Fruit fly (Drosophila melanogaster) whole organism, embryonic: ENCODE data around the gene CG13465.

Experiments
- Asciz ChIP-seq: fragments of 200-800 bp; sonication (Bioruptor generic); optimal IDR thresholded peaks from 2 replicates; lab custom pipeline; 2017; ENCODE audit warnings: missing biosample characterization, mild to moderate bottlenecking, missing genetic modification characterization, missing genetic modification reagents
- BtbVII ChIP-seq: fragments of 200-800 bp; sonication (Bioruptor generic); optimal IDR thresholded peaks from 3 replicates; lab custom pipeline; 2017; ENCODE audit warnings: missing biosample characterization, mild to moderate bottlenecking, missing genetic modification characterization
- CG10321 ChIP-seq: fragments of 200-800 bp; sonication (Bioruptor generic); IDR thresholded peaks from 2 replicates; pipeline ENCODE4 v1.3.6; 2022; ENCODE audit warnings: missing biosample characterization, missing genetic modification characterization
- CG10654 ChIP-seq: fragments of 200-800 bp; sonication (Bioruptor generic); optimal IDR thresholded peaks from 2 replicates; lab custom pipeline; 2016; ENCODE audit warnings: missing biosample characterization, missing genetic modification characterization
- CG11504 ChIP-seq: fragments of 200-800 bp; sonication (Bioruptor generic); optimal IDR thresholded peaks from 3 replicates; lab custom pipeline; 2019; ENCODE audit warnings: missing biosample characterization, mild to moderate bottlenecking, missing genetic modification characterization, moderate library complexity
- CG11560 ChIP-seq: fragments of 200-800 bp; sonication (Bioruptor generic); IDR thresholded peaks from 3 replicates; pipeline ENCODE4 v1.3.6; 2022; ENCODE audit warnings: missing biosample characterization, missing genetic modification characterization
- CG15514 ChIP-seq: fragments of 200-800 bp; sonication (Bioruptor generic); optimal IDR thresholded peaks from 3 replicates; lab custom pipeline; 2017; ENCODE audit warnings: missing biosample characterization, missing genetic modification characterization, mild to moderate bottlenecking, moderate library complexity, missing genetic modification reagents
- CG1647 ChIP-seq: fragments of 200-800 bp; sonication (Bioruptor generic); optimal IDR thresholded peaks from 3 replicates; lab custom pipeline; 2016; ENCODE audit warnings: missing biosample characterization, missing genetic modification characterization
- CG17186 ChIP-seq: fragments of 200-800 bp; sonication (Bioruptor generic); optimal IDR thresholded peaks from 3 replicates; lab custom pipeline; 2017; ENCODE audit warnings: missing biosample characterization, missing genetic modification reagents, missing genetic modification characterization
- CG1792 ChIP-seq: fragments of 200-800 bp; sonication (Bioruptor generic); optimal IDR thresholded peaks from 2 replicates; lab custom pipeline; 2016; ENCODE audit warnings: missing biosample characterization, missing genetic modification characterization
- CG30403 ChIP-seq: fragments of 200-800 bp; sonication (Bioruptor generic); optimal IDR thresholded peaks from 3 replicates; lab custom pipeline; 2016; ENCODE audit warnings: missing biosample characterization, missing genetic modification characterization
- CG3995 ChIP-seq: fragments of 200-800 bp; sonication (Bioruptor generic); optimal IDR thresholded peaks from 3 replicates; lab custom pipeline; 2016; ENCODE audit warnings: missing biosample characterization, missing genetic modification characterization
- CG6854 ChIP-seq: fragments of 200-800 bp; sonication (Bioruptor generic); optimal IDR thresholded peaks from 3 replicates; lab custom pipeline; 2017; ENCODE audit warnings: missing biosample characterization, mild to moderate bottlenecking, missing genetic modification characterization
- CG7839 ChIP-seq: fragments of 200-800 bp; sonication (Bioruptor generic); optimal IDR thresholded peaks from 3 replicates; lab custom pipeline; 2018; ENCODE audit warnings: missing biosample characterization, mild to moderate bottlenecking, missing genetic modification characterization, moderate library complexity
- CG8388 ChIP-seq: fragments of 200-800 bp; sonication (Bioruptor generic); optimal IDR thresholded peaks from 2 replicates; lab custom pipeline; 2019; ENCODE audit warnings: missing biosample characterization, mild to moderate bottlenecking, missing genetic modification characterization, moderate library complexity
- CG9932 ChIP-seq: fragments of 200-800 bp; sonication (Bioruptor generic); IDR thresholded peaks from 2 replicates; pipeline ENCODE4 v1.3.6; 2022; ENCODE audit warnings: missing biosample characterization, missing genetic modification characterization
- D19A ChIP-seq: fragments of 200-800 bp; optimal IDR thresholded peaks from 3 replicates; lab custom pipeline; 2019; ENCODE audit warnings: missing biosample characterization, mild to moderate bottlenecking, missing genetic modification characterization, moderate library complexity
- Deaf1 ChIP-seq: fragments of 200-800 bp; optimal IDR thresholded peaks from 3 replicates; lab custom pipeline; 2019; ENCODE audit warnings: missing biosample characterization, mild to moderate bottlenecking, missing genetic modification characterization, moderate library complexity
- HHEX ChIP-seq: fragments of 200-800 bp; sonication (Bioruptor generic); optimal IDR thresholded peaks from 3 replicates; lab custom pipeline; 2017; ENCODE audit warnings: missing biosample characterization, mild to moderate bottlenecking, missing genetic modification characterization, missing genetic modification reagents
- Hey ChIP-seq: fragments of 200-800 bp; sonication (Bioruptor generic); optimal IDR thresholded peaks from 3 replicates; lab custom pipeline; 2018; ENCODE audit warnings: missing biosample characterization, mild to moderate bottlenecking, missing genetic modification characterization
- Hr3 ChIP-seq: fragments of 200-800 bp; sonication (Bioruptor generic); optimal IDR thresholded peaks from 3 replicates; lab custom pipeline; 2016; ENCODE audit warnings: missing biosample characterization, missing genetic modification characterization
- Lim3 ChIP-seq: fragments of 200-800 bp; sonication (Bioruptor generic); IDR thresholded peaks from 2 replicates; pipeline ENCODE4 v1.3.6; 2022; ENCODE audit warnings: missing biosample characterization, missing genetic modification characterization
- Lpt ChIP-seq: fragments of >200 bp; optimal IDR thresholded peaks from 2 replicates; lab custom pipeline; 2018; ENCODE audit warnings: missing biosample characterization, missing genetic modification characterization
- MESR4 ChIP-seq: fragments of 200-800 bp; sonication (Bioruptor generic); optimal IDR thresholded peaks from 2 replicates; lab custom pipeline; 2018; ENCODE audit warnings: missing biosample characterization, mild to moderate bottlenecking, missing genetic modification characterization, moderate library complexity
- Mad ChIP-seq: fragments of 200-800 bp; sonication (Bioruptor generic); optimal IDR thresholded peaks from 2 replicates; lab custom pipeline; 2016; ENCODE audit warnings: missing biosample characterization, missing genetic modification characterization
- Rx ChIP-seq: fragments of 200-800 bp; sonication (Bioruptor generic); IDR thresholded peaks from 2 replicates; pipeline ENCODE4 v1.3.6; 2022; ENCODE audit warnings: missing biosample characterization, missing genetic modification characterization
- Scr ChIP-seq: fragments of 200-800 bp; sonication (Bioruptor generic); IDR thresholded peaks from 2 replicates; pipeline ENCODE4 v1.3.6; 2022; ENCODE audit warnings: missing biosample characterization, missing genetic modification characterization; ENCODE audit not compliant: partially characterized antibody
- TFAM ChIP-seq: fragments of 200-800 bp; sonication (Bioruptor generic); optimal IDR thresholded peaks from 2 replicates; lab custom pipeline; 2017; ENCODE audit warnings: missing biosample characterization, missing genetic modification characterization, inconsistent platforms
- chif ChIP-seq, 2 experiments: fragments of 200-800 bp; sonication (Bioruptor generic); optimal IDR thresholded peaks; 3 replicates each; lab custom pipeline; 2016; ENCODE audit warnings: missing biosample characterization in 2 of 2, missing genetic modification characterization in 2 of 2
- corto ChIP-seq: fragments of 200-800 bp; sonication (Bioruptor generic); optimal IDR thresholded peaks from 2 replicates; lab custom pipeline; 2016; ENCODE audit warnings: missing biosample characterization, mild to moderate bottlenecking, missing genetic modification characterization, moderate library complexity
- croc ChIP-seq: fragments of 200-800 bp; sonication (Bioruptor generic); conservative IDR thresholded peaks from 3 replicates; pipeline ENCODE4 v1.3.6; 2022; ENCODE audit warnings: missing biosample characterization, missing genetic modification characterization
- en ChIP-seq: fragments of 200-800 bp; sonication (Bioruptor generic); optimal IDR thresholded peaks from 2 replicates; lab custom pipeline; 2016; ENCODE audit warnings: missing biosample characterization, missing genetic modification characterization
- fd3F ChIP-seq: fragments of 200-800 bp; sonication (Bioruptor generic); optimal IDR thresholded peaks from 2 replicates; lab custom pipeline; 2018; ENCODE audit warnings: missing biosample characterization, mild to moderate bottlenecking, missing genetic modification characterization, moderate library complexity
- grau ChIP-seq: fragments of 200-800 bp; optimal IDR thresholded peaks from 3 replicates; lab custom pipeline; 2019; ENCODE audit warnings: missing biosample characterization, mild to moderate bottlenecking, missing genetic modification characterization, moderate library complexity
- hkb ChIP-seq, 2 experiments: fragments of 200-800 bp in 1 of 2; fragments of >200 bp in 1 of 2; sonication (Bioruptor generic) in 1 of 2; IDR thresholded peaks in 1 of 2; optimal IDR thresholded peaks in 1 of 2; 2 replicates each; pipeline versions ENCODE4 v1.3.6 to Lab custom; 2017 to 2022; ENCODE audit warnings: missing biosample characterization in 1 of 2, missing genetic modification characterization in 1 of 2
- knrl ChIP-seq: fragments of 200-800 bp; sonication (Bioruptor generic); IDR thresholded peaks from 3 replicates; pipeline ENCODE4 v1.3.6; 2022; ENCODE audit warnings: missing biosample characterization, missing genetic modification characterization; ENCODE audit not compliant: partially characterized antibody
- onecut ChIP-seq: fragments of 200-800 bp; sonication (Bioruptor generic); IDR thresholded peaks from 2 replicates; pipeline ENCODE4 v1.3.6; 2022; ENCODE audit warnings: missing biosample characterization, missing genetic modification characterization
- otp ChIP-seq: fragments of 200-800 bp; sonication (Bioruptor generic); IDR thresholded peaks from 3 replicates; pipeline ENCODE4, ENCODE4 v1.3.6; 2022; ENCODE audit warnings: missing biosample characterization, missing genetic modification characterization
- peb ChIP-seq: fragments of 200-800 bp; sonication (Bioruptor generic); IDR thresholded peaks from 2 replicates; pipeline ENCODE4 v1.3.6; 2022; ENCODE audit warnings: missing biosample characterization, missing genetic modification characterization
- pfk ChIP-seq: fragments of 200-800 bp; sonication (Bioruptor generic); optimal IDR thresholded peaks from 2 replicates; lab custom pipeline; 2018; ENCODE audit warnings: missing biosample characterization, mild to moderate bottlenecking, missing genetic modification characterization, moderate library complexity
- pros ChIP-seq: fragments of 200-800 bp; sonication (Bioruptor generic); optimal IDR thresholded peaks from 3 replicates; lab custom pipeline; 2019; ENCODE audit warnings: missing biosample characterization, mild to moderate bottlenecking, missing genetic modification characterization, moderate library complexity
- psq ChIP-seq: fragments of 200-800 bp; sonication (Bioruptor generic); optimal IDR thresholded peaks from 2 replicates; lab custom pipeline; 2017; ENCODE audit warnings: missing biosample characterization, missing genetic modification characterization
- run ChIP-seq: fragments of 200-800 bp; sonication (Bioruptor generic); optimal IDR thresholded peaks from 3 replicates; lab custom pipeline; 2018; ENCODE audit warnings: missing biosample characterization, mild to moderate bottlenecking, missing genetic modification characterization
- sc ChIP-seq, 3 experiments: fragments of >200 bp in 2 of 3; fragments of 200-800 bp in 1 of 3; sonication (Bioruptor generic) in 1 of 3; optimal IDR thresholded peaks; 2 replicates in 2 of 3; 3 replicates in 1 of 3; lab custom pipeline; 2017; ENCODE audit warnings: mild to moderate bottlenecking in 1 of 3, missing biosample characterization in 1 of 3, missing genetic modification characterization in 1 of 3, missing genetic modification reagents in 1 of 3
- sens ChIP-seq: fragments of 200-800 bp; sonication (Bioruptor generic); peaks from one replicate; lab custom pipeline; 2016; ENCODE audit warnings: missing biosample characterization, missing genetic modification characterization
- shn ChIP-seq: fragments of 200-800 bp; sonication (Bioruptor generic); optimal IDR thresholded peaks from 3 replicates; lab custom pipeline; 2016; ENCODE audit warnings: missing biosample characterization, missing genetic modification characterization
- tx ChIP-seq: fragments of 200-800 bp; sonication (Bioruptor generic); optimal IDR thresholded peaks from 2 replicates; lab custom pipeline; 2016; ENCODE audit warnings: missing biosample characterization, missing genetic modification characterization
- wor ChIP-seq: fragments of 200-800 bp; sonication (Bioruptor generic); IDR thresholded peaks from 2 replicates; pipeline ENCODE4 v1.3.6; 2022; ENCODE audit warnings: missing biosample characterization, missing genetic modification characterization

CG13465 gene

dm6 chr3L:14977536-14978495 lies 33.7 kb upstream of the CG13465 start (continued):
- peak in 1 of 2 experiments; percentile 59 for TF ChIP-seq chif (GFP tag; optimal IDR thresholded peaks at IDR 0.05; lab: Kevin White, UChicago)
- TF ChIP-seq corto (GFP tag; lab: Kevin White, UChicago): no peak
- peak; percentile 42 for TF ChIP-seq psq (GFP tag; lab: Kevin White, UChicago)
- peak; percentile 83 for TF ChIP-seq pros
- no peak for TF ChIP-seq CG10321
- TF ChIP-seq Hey (tag; lab: Kevin White, UChicago): no peak
- TF ChIP-seq CG10654 (GFP tag; lab: Kevin White, UChicago): peak; percentile 11
- no peak for TF ChIP-seq CG15514 (GFP tag; lab: Kevin White, UChicago)
- no peak for TF ChIP-seq CG3995 (GFP tag; lab: Kevin White, UChicago)
- TF ChIP-seq D19A (tag; lab: Kevin White, UChicago): no peak
- TF ChIP-seq CG1792: no peak
- no peak for TF ChIP-seq CG9932
- no peak for TF ChIP-seq run
- no peak for TF ChIP-seq CG1647 (GFP tag; lab: Kevin White, UChicago)
- no peak for TF ChIP-seq en (GFP tag; lab: Kevin White, UChicago)
- no peak for TF ChIP-seq BtbVII (GFP tag; lab: Kevin White, UChicago)
- peak; percentile 48 for TF ChIP-seq shn (GFP tag; lab: Kevin White, UChicago)
- no peak for TF ChIP-seq TFAM (GFP tag; lab: Kevin White, UChicago)
- peak; percentile 69; the same call in 1 of the 3 replicates for TF ChIP-seq otp
- TF ChIP-seq Lpt: no peak
- TF ChIP-seq sc (optimal IDR thresholded peaks at IDR 0.05; lab: Kevin White, UChicago): no peak
- no peak for TF ChIP-seq sc (GFP tag; optimal IDR thresholded peaks at IDR 0.05; lab: Kevin White, UChicago)
- no peak for TF ChIP-seq MESR4 (GFP tag; lab: Kevin White, UChicago)
- TF ChIP-seq sens (GFP tag; lab: Kevin White, UChicago): peak; percentile 93
- TF ChIP-seq Hr3 (GFP tag; lab: Kevin White, UChicago): peak; percentile 64
- peak; percentile 45 for TF ChIP-seq grau (tag; lab: Kevin White, UChicago)
- peak; percentile 64 for TF ChIP-seq CG11504 (tag; lab: Kevin White, UChicago)
- no peak for TF ChIP-seq wor
- TF ChIP-seq CG11560: no peak
- TF ChIP-seq pfk (GFP tag; lab: Kevin White, UChicago): no peak
- TF ChIP-seq fd3F (GFP tag; lab: Kevin White, UChicago): no peak
- no peak for TF ChIP-seq knrl
- TF ChIP-seq Deaf1: peak; percentile 83
- TF ChIP-seq onecut (GFP tag; lab: Robert Waterston, UW): no peak; the same call in 1 of the 2 replicates
- TF ChIP-seq CG17186 (GFP tag; lab: Kevin White, UChicago): no peak
- TF ChIP-seq Lim3 (GFP tag; lab: Robert Waterston, UW): no peak
- no peak for TF ChIP-seq croc
- TF ChIP-seq CG30403 (GFP tag; lab: Kevin White, UChicago): peak; percentile 60
- no peak for TF ChIP-seq CG6854 (GFP tag; lab: Kevin White, UChicago)
- no peak for TF ChIP-seq tx (GFP tag; lab: Kevin White, UChicago)
- no peak for TF ChIP-seq HHEX
- TF ChIP-seq Scr (GFP tag; lab: Robert Waterston, UW): no peak
- TF ChIP-seq hkb (optimal IDR thresholded peaks at IDR 0.05; lab: Kevin White, UChicago): no peak
- TF ChIP-seq hkb (GFP tag; IDR thresholded peaks at IDR 0.05; lab: Robert Waterston, UW): peak; percentile 68
- peak; percentile 47 for TF ChIP-seq CG7839 (tag; lab: Kevin White, UChicago)
- TF ChIP-seq peb (GFP tag; lab: Robert Waterston, UW): no peak
- no peak for TF ChIP-seq Asciz (GFP tag; lab: Kevin White, UChicago)
- peak; percentile 17 for TF ChIP-seq CG8388 (GFP tag; lab: Kevin White, UChicago)
- no peak for TF ChIP-seq Mad (GFP tag; lab: Kevin White, UChicago)
- peak; percentile 47; the same call in 1 of the 2 replicates for TF ChIP-seq Rx
